Worm (Caenorhabditis elegans): Measurements from ENCODE around the gene sel-11.

ce11 chrV:11776538-11776937 lies 9.4 kb downstream of the sel-11 start, which contains the start of gene F55A11.6:
- TF ChIP-seq C38D4.7 (GFP tag; optimal IDR thresholded peaks at IDR 0.05) (no peak), tbx-2 (tag; optimal IDR thresholded peaks at IDR 0.05) (no peak), ceh-18 (tag; optimal IDR thresholded peaks at IDR 0.05) (no peak), syd-9 (tag; optimal IDR thresholded peaks at IDR 0.05) (no peak), unc-42 (tag; optimal IDR thresholded peaks at IDR 0.05) (no peak), pha-4 (tag; optimal IDR thresholded peaks at IDR 0.05) (no peak), C08G9.2 (tag; optimal IDR thresholded peaks at IDR 0.05) (no peak), nhr-11 (tag; optimal IDR thresholded peaks at IDR 0.05) (no peak), ceh-22 (tag; optimal IDR thresholded peaks at IDR 0.05) (no peak), hlh-13 (GFP tag; optimal IDR thresholded peaks at IDR 0.05) (no peak), ama-1 (optimal IDR thresholded peaks at IDR 0.05) (no peak), unc-55 (GFP tag; optimal IDR thresholded peaks at IDR 0.05) (no peak)
